Fruit fly (Drosophila melanogaster): Measurements from ENCODE around the gene Prosalpha4T1.
A peak's percentile ranks its signal among the peaks of the same experiment; 100 is the strongest.

DNA sequence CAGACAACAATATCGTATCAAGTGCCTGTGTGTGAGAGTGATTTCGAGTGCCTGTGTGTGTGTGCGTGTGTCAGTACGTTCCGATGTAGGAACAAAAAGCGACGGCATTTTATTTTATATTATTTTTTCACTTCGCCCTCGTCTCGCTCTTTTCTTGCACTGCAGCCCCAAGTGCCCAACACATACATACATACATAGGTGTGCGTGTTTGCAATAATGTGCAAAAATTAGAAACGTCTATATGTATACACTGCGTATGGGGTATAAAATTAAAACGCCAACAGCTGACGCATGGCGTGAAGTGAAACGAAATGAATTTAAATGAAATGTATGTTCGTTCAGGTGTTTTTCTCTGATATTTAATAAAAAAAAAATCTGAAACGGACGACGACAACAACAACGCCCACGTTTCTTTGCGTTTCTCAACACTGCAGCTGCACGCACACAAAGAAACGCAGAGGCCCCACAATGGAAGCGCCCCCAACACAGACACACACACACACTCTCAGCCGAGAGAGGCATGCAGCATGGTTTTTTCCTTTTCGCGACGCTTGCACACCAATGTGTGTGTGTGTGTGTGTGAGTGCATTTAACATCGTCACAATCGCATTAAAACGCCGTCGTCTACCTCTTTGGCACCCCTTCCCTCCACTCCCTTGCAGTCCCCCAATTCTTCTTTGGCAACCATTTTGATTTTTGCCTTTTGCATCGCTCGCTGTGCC is 35.0 kb upstream of the Prosalpha4T1 start:
- TF ChIP-seq CG8478 (optimal IDR thresholded peaks at IDR 0.05) (peak; percentile 70), usp (GFP tag; optimal IDR thresholded peaks at IDR 0.05) (no peak)
